Fruit fly (Drosophila melanogaster) whole organism, embryonic: Measurements from ENCODE around the gene Klp10A.
A peak's percentile ranks its signal among the peaks of the same experiment; 100 is the strongest.

Experiments
- Adf1 ChIP-seq: fragments of 200-800 bp; sonication (Bioruptor generic); IDR thresholded peaks from 2 replicates; pipeline ENCODE4 v1.3.6; 2022; ENCODE audit warnings: missing biosample characterization, missing genetic modification characterization
- Atf6 ChIP-seq: fragments of 200-800 bp; sonication (Bioruptor generic); IDR thresholded peaks from 2 replicates; pipeline ENCODE4 v1.3.6; 2022; ENCODE audit warnings: missing biosample characterization, missing genetic modification characterization
- Blimp-1 ChIP-seq: fragments of 200-800 bp; sonication (Bioruptor generic); optimal IDR thresholded peaks from 3 replicates; lab custom pipeline; 2018; ENCODE audit warnings: missing biosample characterization, missing genetic modification characterization, mild to moderate bottlenecking, moderate library complexity, missing genetic modification reagents
- CG10321 ChIP-seq: fragments of 200-800 bp; sonication (Bioruptor generic); IDR thresholded peaks from 2 replicates; pipeline ENCODE4 v1.3.6; 2022; ENCODE audit warnings: missing biosample characterization, missing genetic modification characterization
- CG10979 ChIP-seq: fragments of 200-800 bp; sonication (Bioruptor generic); optimal IDR thresholded peaks from 2 replicates; lab custom pipeline; 2018; ENCODE audit warnings: missing biosample characterization, mild to moderate bottlenecking, missing genetic modification characterization, moderate library complexity
- CG12104 ChIP-seq: fragments of 200-800 bp; sonication (Bioruptor generic); optimal IDR thresholded peaks from 3 replicates; lab custom pipeline; 2016; ENCODE audit warnings: missing biosample characterization, missing genetic modification characterization
- CG13287 ChIP-seq: fragments of 200-800 bp; sonication (Bioruptor generic); IDR thresholded peaks from 2 replicates; pipeline ENCODE4 v1.3.6; 2022; ENCODE audit warnings: missing biosample characterization, missing genetic modification characterization; ENCODE audit not compliant: partially characterized antibody
- CG14860 ChIP-seq: fragments of 200-800 bp; sonication (Bioruptor generic); IDR thresholded peaks from 3 replicates; pipeline ENCODE4 v1.3.6; 2022; ENCODE audit warnings: missing biosample characterization, missing genetic modification characterization; ENCODE audit not compliant: partially characterized antibody
- CG14965 ChIP-seq: fragments of 200-800 bp; sonication (Bioruptor generic); optimal IDR thresholded peaks from 2 replicates; lab custom pipeline; 2016; ENCODE audit warnings: missing biosample characterization, missing genetic modification characterization, borderline replicate concordance
- CG18262 ChIP-seq: fragments of 200-800 bp; optimal IDR thresholded peaks from 3 replicates; lab custom pipeline; 2019; ENCODE audit warnings: missing biosample characterization, mild to moderate bottlenecking, missing genetic modification characterization, moderate library complexity
- CG2116 ChIP-seq: fragments of 200-800 bp; sonication (Bioruptor generic); optimal IDR thresholded peaks from 3 replicates; lab custom pipeline; 2018; ENCODE audit warnings: missing biosample characterization, mild to moderate bottlenecking, missing genetic modification characterization
- CG2712 ChIP-seq: fragments of 200-800 bp; optimal IDR thresholded peaks from 3 replicates; lab custom pipeline; 2019; ENCODE audit warnings: missing biosample characterization, mild to moderate bottlenecking, missing genetic modification characterization, moderate library complexity
- CG3065 ChIP-seq: fragments of 200-800 bp; sonication (Bioruptor generic); optimal IDR thresholded peaks from 2 replicates; lab custom pipeline; 2016; ENCODE audit warnings: missing biosample characterization, missing genetic modification characterization
- CG31441 ChIP-seq: fragments of 200-800 bp; sonication (Bioruptor generic); IDR thresholded peaks from 2 replicates; pipeline ENCODE4 v1.3.6; 2022; ENCODE audit warnings: missing biosample characterization, missing genetic modification characterization
- CG7786 ChIP-seq: fragments of 200-800 bp; sonication (Bioruptor generic); optimal IDR thresholded peaks from 2 replicates; lab custom pipeline; 2016; ENCODE audit warnings: missing biosample characterization, missing genetic modification characterization
- CG8290 ChIP-seq, 3 experiments: fragments of 200-800 bp; sonication (Bioruptor generic); optimal IDR thresholded peaks; 2 replicates each; lab custom pipeline; 2016 to 2019; ENCODE audit warnings: missing biosample characterization in 3 of 3, missing genetic modification characterization in 3 of 3, mild to moderate bottlenecking in 2 of 3, moderate library complexity in 1 of 3
- CTCF ChIP-seq: fragments of 200-800 bp; sonication (Bioruptor generic); optimal IDR thresholded peaks from 2 replicates; lab custom pipeline; 2017; ENCODE audit warnings: missing biosample characterization, mild to moderate bottlenecking, missing genetic modification characterization, moderate library complexity
- Dll ChIP-seq: fragments of 200-800 bp; sonication (Bioruptor generic); IDR thresholded peaks from 4 replicates; pipeline ENCODE4 v1.3.6; 2022; ENCODE audit warnings: missing biosample characterization, missing genetic modification characterization; ENCODE audit not compliant: partially characterized antibody
- HLHmδ ChIP-seq: fragments of 200-800 bp; sonication (Bioruptor generic); optimal IDR thresholded peaks from 2 replicates; lab custom pipeline; 2018; ENCODE audit warnings: missing biosample characterization, mild to moderate bottlenecking, missing genetic modification characterization, moderate library complexity
- Hr39 ChIP-seq: fragments of >200 bp; optimal IDR thresholded peaks from 2 replicates; lab custom pipeline; 2017
- Hr78 ChIP-seq, 2 experiments: fragments of 200-800 bp in 1 of 2; fragments of >200 bp in 1 of 2; sonication (Bioruptor generic) in 1 of 2; optimal IDR thresholded peaks; 2 replicates each; lab custom pipeline; 2017 to 2019; ENCODE audit warnings: missing biosample characterization in 2 of 2, missing genetic modification characterization in 2 of 2, mild to moderate bottlenecking in 1 of 2, moderate library complexity in 1 of 2
- Med ChIP-seq: fragments of 200-800 bp; sonication (Bioruptor generic); peaks from one replicate; lab custom pipeline; 2016; ENCODE audit warnings: missing biosample characterization, missing genetic modification characterization, mild to moderate bottlenecking, inconsistent platforms, moderate library complexity
- Myb ChIP-seq: fragments of 200-800 bp; sonication (Bioruptor generic); optimal IDR thresholded peaks from 2 replicates; lab custom pipeline; 2016; ENCODE audit warnings: missing biosample characterization, missing genetic modification characterization
- Ptx1 ChIP-seq: fragments of 200-800 bp; sonication (Bioruptor generic); IDR thresholded peaks from 2 replicates; pipeline ENCODE4 v1.3.6; 2022; ENCODE audit warnings: missing biosample characterization, missing genetic modification characterization
- Ravus ChIP-seq: fragments of 200-800 bp; sonication (Bioruptor generic); IDR thresholded peaks from 2 replicates; pipeline ENCODE4 v1.3.6; 2022; ENCODE audit warnings: missing biosample characterization, missing genetic modification characterization
- Ssrp ChIP-seq: fragments of 200-800 bp; sonication (Bioruptor generic); optimal IDR thresholded peaks from 2 replicates; lab custom pipeline; 2018; ENCODE audit warnings: missing biosample characterization, mild to moderate bottlenecking, missing genetic modification characterization, moderate library complexity
- Tbp ChIP-seq: fragments of >200 bp; optimal IDR thresholded peaks from 2 replicates; lab custom pipeline; 2018; ENCODE audit warnings: missing biosample characterization, missing genetic modification characterization
- Vsx1 ChIP-seq: fragments of 200-800 bp; sonication (Bioruptor generic); optimal IDR thresholded peaks from 2 replicates; lab custom pipeline; 2017; ENCODE audit warnings: missing biosample characterization, mild to moderate bottlenecking, missing genetic modification characterization, missing genetic modification reagents
- YL-1 ChIP-seq: fragments of 200-800 bp; sonication (Bioruptor generic); optimal IDR thresholded peaks from 3 replicates; lab custom pipeline; 2017; ENCODE audit warnings: missing biosample characterization, mild to moderate bottlenecking, missing genetic modification characterization
- abd-A ChIP-seq: fragments of 200-800 bp; sonication (Bioruptor generic); optimal IDR thresholded peaks from 3 replicates; lab custom pipeline; 2019; ENCODE audit warnings: missing biosample characterization, mild to moderate bottlenecking, missing genetic modification characterization, moderate library complexity
- croc ChIP-seq: fragments of 200-800 bp; sonication (Bioruptor generic); conservative IDR thresholded peaks from 3 replicates; pipeline ENCODE4 v1.3.6; 2022; ENCODE audit warnings: missing biosample characterization, missing genetic modification characterization
- esg ChIP-seq: fragments of 200-800 bp; sonication (Bioruptor generic); conservative IDR thresholded peaks from 2 replicates; pipeline ENCODE4 v1.3.6; 2022; ENCODE audit warnings: missing biosample characterization, missing genetic modification characterization
- fd102C ChIP-seq: fragments of 200-800 bp; sonication (Bioruptor generic); optimal IDR thresholded peaks from 2 replicates; lab custom pipeline; 2018; ENCODE audit warnings: missing biosample characterization, mild to moderate bottlenecking, missing genetic modification characterization, moderate library complexity
- kay ChIP-seq: fragments of 200-800 bp; sonication (Bioruptor generic); optimal IDR thresholded peaks from 2 replicates; lab custom pipeline; 2016; ENCODE audit warnings: missing biosample characterization, missing genetic modification characterization
- lab ChIP-seq: fragments of 200-800 bp; sonication (Bioruptor generic); optimal IDR thresholded peaks from 3 replicates; lab custom pipeline; 2017; ENCODE audit warnings: missing biosample characterization, missing genetic modification characterization, mild to moderate bottlenecking, moderate library complexity, missing genetic modification reagents
- oc ChIP-seq: fragments of 200-800 bp; sonication (Bioruptor generic); optimal IDR thresholded peaks from 2 replicates; lab custom pipeline; 2018; ENCODE audit warnings: missing biosample characterization, mild to moderate bottlenecking, missing genetic modification characterization, moderate library complexity
- otp ChIP-seq: fragments of 200-800 bp; sonication (Bioruptor generic); IDR thresholded peaks from 3 replicates; pipeline ENCODE4, ENCODE4 v1.3.6; 2022; ENCODE audit warnings: missing biosample characterization, missing genetic modification characterization
- row ChIP-seq: fragments of 200-800 bp; sonication (Bioruptor generic); IDR thresholded peaks from 3 replicates; pipeline ENCODE4 v1.3.6; 2022; ENCODE audit warnings: missing biosample characterization, missing genetic modification characterization
- sens ChIP-seq: fragments of 200-800 bp; sonication (Bioruptor generic); peaks from one replicate; lab custom pipeline; 2016; ENCODE audit warnings: missing biosample characterization, missing genetic modification characterization
- seq ChIP-seq: fragments of 200-800 bp; sonication (Bioruptor generic); IDR thresholded peaks from 2 replicates; pipeline ENCODE4 v1.3.6; 2022; ENCODE audit warnings: missing biosample characterization, missing genetic modification characterization
- sima ChIP-seq: fragments of 200-800 bp; sonication (Bioruptor generic); optimal IDR thresholded peaks from 2 replicates; lab custom pipeline; 2016; ENCODE audit warnings: missing biosample characterization, missing genetic modification characterization
- tio ChIP-seq: fragments of 200-800 bp; sonication (Bioruptor generic); optimal IDR thresholded peaks from 2 replicates; lab custom pipeline; 2017; ENCODE audit warnings: missing biosample characterization, missing genetic modification characterization, inconsistent platforms
- tll ChIP-seq, 2 experiments: fragments of 200-800 bp in 1 of 2; fragments of >200 bp in 1 of 2; sonication (Bioruptor generic) in 1 of 2; optimal IDR thresholded peaks; 2 replicates each; lab custom pipeline; 2017 to 2019; ENCODE audit warnings: missing biosample characterization in 2 of 2, missing genetic modification characterization in 2 of 2, mild to moderate bottlenecking in 1 of 2, moderate library complexity in 1 of 2
- zen ChIP-seq: fragments of 200-800 bp; sonication (Bioruptor generic); optimal IDR thresholded peaks from 3 replicates; lab custom pipeline; 2018; ENCODE audit warnings: missing biosample characterization, mild to moderate bottlenecking, missing genetic modification characterization, moderate library complexity

Gene Klp10A

DNA sequence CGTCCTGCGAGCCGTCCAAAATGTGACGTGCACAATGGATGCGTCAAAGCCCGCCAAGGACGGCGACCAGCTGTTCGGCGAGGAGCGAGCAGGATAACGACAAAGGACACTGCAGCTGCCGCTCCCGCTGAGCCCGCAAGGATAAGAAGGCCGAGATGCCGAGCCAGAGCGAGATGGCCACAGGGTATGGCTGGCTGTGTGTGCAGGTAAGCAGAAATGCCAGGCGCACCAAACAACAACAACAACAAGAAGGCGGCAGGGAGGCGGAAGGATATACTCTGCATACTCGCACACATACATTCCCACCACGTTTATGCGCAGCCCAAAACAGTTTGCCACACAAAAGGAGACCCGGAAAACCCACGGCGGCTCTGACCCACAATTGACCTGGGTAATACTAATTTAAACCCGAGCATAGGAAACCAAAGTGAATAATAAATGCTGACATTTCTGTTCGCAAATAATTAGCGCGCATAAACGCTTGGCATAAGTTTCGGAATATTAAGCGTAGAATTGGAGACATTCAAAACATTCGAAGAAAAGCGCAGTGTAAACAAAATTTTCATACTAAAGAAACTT is 9.8 kb upstream of the Klp10A start (continued):
- TF ChIP-seq abd-A, result no peak
- no peak for TF ChIP-seq esg (GFP tag; lab: Robert Waterston, UW)
- TF ChIP-seq CG2116 (GFP tag; lab: Kevin White, UChicago), result no peak
- TF ChIP-seq HLHmδ (GFP tag; lab: Kevin White, UChicago), result no peak
- peak; percentile 3 for TF ChIP-seq CG7786 (GFP tag; lab: Kevin White, UChicago)
- TF ChIP-seq Adf1, result no peak
- 0 out of 2 replicates have a peak, but pooled peaks have one; percentile 11 for TF ChIP-seq Ptx1 (GFP tag; lab: Robert Waterston, UW)
- no peak for TF ChIP-seq CG13287 (GFP tag; lab: Robert Waterston, UW)
- peak; percentile 64 for TF ChIP-seq row (GFP tag; lab: Robert Waterston, UW)
- TF ChIP-seq Tbp (GFP tag; lab: Kevin White, UChicago), result no peak
- no peak for TF ChIP-seq sima (GFP tag; lab: Kevin White, UChicago)
- no peak for TF ChIP-seq oc
- TF ChIP-seq CG10321 (GFP tag; lab: Robert Waterston, UW), result peak; percentile 56; the same call in 1 of the 2 replicates
- no peak for TF ChIP-seq Ravus
- TF ChIP-seq fd102C, result no peak
- TF ChIP-seq CG2712 (tag; lab: Kevin White, UChicago), result peak; percentile 37
- TF ChIP-seq Ssrp (tag; lab: Kevin White, UChicago), result no peak
- no peak for TF ChIP-seq CG14965
- no peak for TF ChIP-seq YL-1 (GFP tag; lab: Kevin White, UChicago)
- TF ChIP-seq Atf6 (GFP tag; lab: Robert Waterston, UW), result peak; percentile 24; the same call in 1 of the 2 replicates
- TF ChIP-seq tll (GFP tag; optimal IDR thresholded peaks at IDR 0.05; lab: Kevin White, UChicago), result peak in 1 of 2 experiments; percentile 18
- no peak for TF ChIP-seq CG8290 (GFP tag; optimal IDR thresholded peaks at IDR 0.05; lab: Kevin White, UChicago)
- no peak for TF ChIP-seq CG8290 (tag; optimal IDR thresholded peaks at IDR 0.05; lab: Kevin White, UChicago)
- TF ChIP-seq seq (GFP tag; lab: Robert Waterston, UW), result 0 out of 2 replicates have a peak, but pooled peaks have one; percentile 32
- no peak for TF ChIP-seq CG31441 (GFP tag; lab: Robert Waterston, UW)
- no peak for TF ChIP-seq Hr78 (GFP tag; optimal IDR thresholded peaks at IDR 0.05; lab: Kevin White, UChicago)
- no peak for TF ChIP-seq Myb (GFP tag; lab: Kevin White, UChicago)
- no peak for TF ChIP-seq CG14860
- TF ChIP-seq CG10979 (tag; lab: Kevin White, UChicago), result peak; percentile 30
- peak; percentile 86 for TF ChIP-seq Med (GFP tag; lab: Kevin White, UChicago)
- TF ChIP-seq CG3065, result no peak
- no peak for TF ChIP-seq Hr39 (lab: Kevin White, UChicago)
- no peak for TF ChIP-seq tio
- no peak for TF ChIP-seq kay (GFP tag; lab: Kevin White, UChicago)
- TF ChIP-seq CG12104, result no peak
- peak; percentile 87 for TF ChIP-seq sens
- no peak for TF ChIP-seq CTCF
- TF ChIP-seq zen (tag; lab: Kevin White, UChicago), result peak; percentile 44
- TF ChIP-seq lab (GFP tag; lab: Kevin White, UChicago), result peak; percentile 45
- no peak for TF ChIP-seq Vsx1 (GFP tag; lab: Kevin White, UChicago)
- no peak for TF ChIP-seq Blimp-1
- 0 out of 3 replicates have a peak, but pooled peaks have one; percentile 39 for TF ChIP-seq otp (GFP tag; lab: Robert Waterston, UW)
- no peak for TF ChIP-seq Dll
- TF ChIP-seq CG18262 (tag; lab: Kevin White, UChicago), result peak; percentile 22
- TF ChIP-seq croc, result no peak
